Fruit fly (Drosophila melanogaster) Kc167 (cell line): Measurements from ENCODE around the gene scyl.

Experiments
- Myc ChIP-seq: fragments of >200 bp; optimal IDR thresholded peaks from 2 replicates; lab custom pipeline; 2017; ENCODE audit warnings: missing external identifiers
- Sin3A ChIP-seq: fragments of >200 bp; optimal IDR thresholded peaks from 2 replicates; lab custom pipeline; 2018; ENCODE audit warnings: missing external identifiers
- h ChIP-seq: fragments of >200 bp; optimal IDR thresholded peaks from 3 replicates; lab custom pipeline; 2018; ENCODE audit warnings: missing external identifiers
- insv ChIP-seq: fragments of >200 bp; optimal IDR thresholded peaks from 3 replicates; lab custom pipeline; 2018; ENCODE audit warnings: missing external identifiers
- psq ChIP-seq: fragments of >200 bp; optimal IDR thresholded peaks from 2 replicates; lab custom pipeline; 2017; ENCODE audit warnings: missing external identifiers
- ttk ChIP-seq: sonication (Bioruptor generic); optimal IDR thresholded peaks from 2 replicates; lab custom pipeline; 2017; ENCODE audit warnings: missing external identifiers

DNA sequence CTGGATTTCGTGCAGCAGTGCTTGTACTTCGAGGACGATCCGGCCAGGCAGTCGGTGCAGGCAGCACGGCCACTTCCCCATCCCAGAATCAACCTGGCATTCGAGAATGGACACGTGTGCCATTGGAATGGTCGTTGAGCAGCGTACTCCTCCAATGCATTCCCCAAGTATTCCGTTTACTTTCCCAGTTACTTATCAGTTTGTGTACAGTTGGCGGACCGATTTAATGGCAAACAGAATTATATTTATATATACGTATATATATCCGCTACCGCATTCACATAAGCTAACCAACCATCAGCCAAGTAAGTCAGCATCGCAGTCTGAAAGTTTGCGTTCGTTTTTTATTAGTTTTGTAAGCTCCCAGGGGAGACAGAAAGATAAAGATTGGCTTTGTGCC is 38.5 kb upstream of the scyl start:
- TF ChIP-seq ttk (lab: Kevin White, UChicago) (no peak), insv (lab: Kevin White, UChicago) (no peak), Myc (no peak), h (lab: Kevin White, UChicago) (no peak), Sin3A (lab: Kevin White, UChicago) (no peak), psq (lab: Kevin White, UChicago) (no peak)
